Fruit fly (Drosophila melanogaster) whole organism, wandering third instar larva: ENCODE measurements around the gene Wdr62.

Experiments
- Abd-B ChIP-seq: fragments of >200 bp; optimal IDR thresholded peaks from 2 replicates; lab custom pipeline; 2017; ENCODE audit warnings: missing biosample characterization, missing genetic modification characterization
- CG32264 ChIP-seq: fragments of 200-800 bp; sonication (Bioruptor generic); optimal IDR thresholded peaks from 2 replicates; lab custom pipeline; 2016; ENCODE audit warnings: missing biosample characterization, missing genetic modification characterization
- CG9705 ChIP-seq: fragments of 200-800 bp; sonication (Bioruptor generic); optimal IDR thresholded peaks from 2 replicates; lab custom pipeline; 2018; ENCODE audit warnings: missing biosample characterization, mild to moderate bottlenecking, missing genetic modification characterization
- CrebA ChIP-seq: fragments of 200-800 bp; sonication (Bioruptor generic); optimal IDR thresholded peaks from 2 replicates; lab custom pipeline; 2016; ENCODE audit warnings: missing biosample characterization, mild to moderate bottlenecking, missing genetic modification characterization, borderline replicate concordance
- Dfd ChIP-seq: fragments of >200 bp; optimal IDR thresholded peaks from 2 replicates; lab custom pipeline; 2017; ENCODE audit warnings: missing biosample characterization, missing genetic modification characterization
- Dif ChIP-seq: fragments of 200-275, 200-300 bp; sonication (Bioruptor generic); optimal IDR thresholded peaks from 2 replicates; lab custom pipeline; 2018; ENCODE audit warnings: missing biosample characterization, missing genetic modification characterization; ENCODE audit not compliant: partially characterized antibody
- GATAd ChIP-seq: sonication (Bioruptor generic); optimal IDR thresholded peaks from 2 replicates; lab custom pipeline; 2016; ENCODE audit warnings: missing biosample characterization, missing genetic modification characterization
- HLH106 ChIP-seq: fragments of 200-800 bp; optimal IDR thresholded peaks from 3 replicates; lab custom pipeline; 2019; ENCODE audit warnings: missing biosample characterization, mild to moderate bottlenecking, missing genetic modification characterization, moderate library complexity
- Myc ChIP-seq: fragments of >200 bp; optimal IDR thresholded peaks from 2 replicates; lab custom pipeline; 2017
- OdsH ChIP-seq: fragments of 200-800 bp; sonication (Bioruptor generic); optimal IDR thresholded peaks from 2 replicates; lab custom pipeline; 2016; ENCODE audit warnings: missing biosample characterization, mild to moderate bottlenecking, missing genetic modification characterization
- Rel ChIP-seq, 2 experiments: fragments of 200-800 bp; sonication (Bioruptor generic) in 1 of 2; optimal IDR thresholded peaks; 2 replicates in 1 of 2; 3 replicates in 1 of 2; lab custom pipeline; 2016 to 2019; ENCODE audit warnings: mild to moderate bottlenecking in 2 of 2, missing biosample characterization in 2 of 2, missing genetic modification characterization in 2 of 2, moderate library complexity in 1 of 2
- Sp1 ChIP-seq: fragments of 200-800 bp; sonication (Bioruptor generic); optimal IDR thresholded peaks from 3 replicates; lab custom pipeline; 2019; ENCODE audit warnings: missing biosample characterization, mild to moderate bottlenecking, missing genetic modification characterization, moderate library complexity
- Vsx2 ChIP-seq: fragments of 200-300, 225-300 bp; sonication (Bioruptor generic); optimal IDR thresholded peaks from 2 replicates; lab custom pipeline; 2018; ENCODE audit warnings: missing biosample characterization, missing genetic modification characterization; ENCODE audit not compliant: partially characterized antibody
- br ChIP-seq: fragments of 200-800 bp; sonication (Bioruptor generic); optimal IDR thresholded peaks from 2 replicates; lab custom pipeline; 2016; ENCODE audit warnings: missing biosample characterization, missing genetic modification characterization
- brk ChIP-seq: fragments of 200-800 bp; sonication (Bioruptor generic); optimal IDR thresholded peaks from 2 replicates; lab custom pipeline; 2016; ENCODE audit warnings: missing biosample characterization, mild to moderate bottlenecking, missing genetic modification characterization
- dl ChIP-seq, 2 experiments: fragments of 175-275, 200-275 bp in 1 of 2; fragments of 200-275 bp in 1 of 2; sonication (Bioruptor generic); optimal IDR thresholded peaks; lab custom pipeline; 2018; ENCODE audit warnings: mild to moderate bottlenecking in 2 of 2, missing biosample characterization in 2 of 2, missing genetic modification characterization in 2 of 2, moderate library complexity in 2 of 2; ENCODE audit not compliant: partially characterized antibody in 2 of 2, insufficient read depth in 1 of 2
- dmrt93B ChIP-seq: fragments of 200-800 bp; sonication (Bioruptor generic); optimal IDR thresholded peaks from 2 replicates; lab custom pipeline; 2018; ENCODE audit warnings: missing biosample characterization, mild to moderate bottlenecking, missing genetic modification characterization
- dsf ChIP-seq: sonication (Bioruptor generic); optimal IDR thresholded peaks from 2 replicates; lab custom pipeline; 2016; ENCODE audit warnings: missing biosample characterization, missing genetic modification characterization, borderline replicate concordance
- ey ChIP-seq: fragments of 200-800 bp; sonication (Bioruptor generic); optimal IDR thresholded peaks from 2 replicates; lab custom pipeline; 2016; ENCODE audit warnings: missing biosample characterization, missing genetic modification characterization
- foxo ChIP-seq, 2 experiments: fragments of 200-800 bp; sonication (Bioruptor generic); optimal IDR thresholded peaks; 2 replicates in 1 of 2; 3 replicates in 1 of 2; lab custom pipeline; 2016 to 2017; ENCODE audit warnings: missing biosample characterization in 2 of 2, missing genetic modification characterization in 2 of 2
- fru ChIP-seq: fragments of 200-800 bp; sonication (Bioruptor generic); optimal IDR thresholded peaks from 3 replicates; lab custom pipeline; 2016; ENCODE audit warnings: missing biosample characterization, mild to moderate bottlenecking, missing genetic modification characterization
- h ChIP-seq: fragments of 200-800 bp; sonication (Bioruptor generic); optimal IDR thresholded peaks from 3 replicates; lab custom pipeline; 2016; ENCODE audit warnings: missing biosample characterization, mild to moderate bottlenecking, missing genetic modification characterization
- jim ChIP-seq: fragments of 175-275, 200-325 bp; sonication (Bioruptor generic); optimal IDR thresholded peaks from 2 replicates; lab custom pipeline; 2016; ENCODE audit warnings: missing biosample characterization, mild to moderate bottlenecking, missing genetic modification characterization
- lola ChIP-seq: fragments of >200 bp; optimal IDR thresholded peaks from 2 replicates; lab custom pipeline; 2017; ENCODE audit warnings: missing biosample characterization, missing genetic modification characterization
- pan ChIP-seq: fragments of >200 bp; optimal IDR thresholded peaks from 2 replicates; lab custom pipeline; 2017
- psq ChIP-seq: fragments of 200-800 bp; sonication (Bioruptor generic); optimal IDR thresholded peaks from 3 replicates; lab custom pipeline; 2017; ENCODE audit warnings: missing biosample characterization, mild to moderate bottlenecking, missing genetic modification characterization, moderate library complexity
- rgr ChIP-seq: fragments of 200-800 bp; sonication (Bioruptor generic); optimal IDR thresholded peaks from 3 replicates; lab custom pipeline; 2016; ENCODE audit warnings: missing biosample characterization, mild to moderate bottlenecking, missing genetic modification characterization
- sage ChIP-seq: fragments of 200-800 bp; sonication (Bioruptor generic); optimal IDR thresholded peaks from 2 replicates; lab custom pipeline; 2016; ENCODE audit warnings: missing biosample characterization, mild to moderate bottlenecking, missing genetic modification characterization
- sv ChIP-seq: fragments of 200-800 bp; sonication (Bioruptor generic); optimal IDR thresholded peaks from 3 replicates; lab custom pipeline; 2016; ENCODE audit warnings: missing biosample characterization, missing genetic modification characterization
- woc ChIP-seq: sonication (Bioruptor generic); optimal IDR thresholded peaks from 2 replicates; lab custom pipeline; 2016; ENCODE audit warnings: missing biosample characterization, mild to moderate bottlenecking, missing genetic modification characterization

Wdr62 gene

DNA sequence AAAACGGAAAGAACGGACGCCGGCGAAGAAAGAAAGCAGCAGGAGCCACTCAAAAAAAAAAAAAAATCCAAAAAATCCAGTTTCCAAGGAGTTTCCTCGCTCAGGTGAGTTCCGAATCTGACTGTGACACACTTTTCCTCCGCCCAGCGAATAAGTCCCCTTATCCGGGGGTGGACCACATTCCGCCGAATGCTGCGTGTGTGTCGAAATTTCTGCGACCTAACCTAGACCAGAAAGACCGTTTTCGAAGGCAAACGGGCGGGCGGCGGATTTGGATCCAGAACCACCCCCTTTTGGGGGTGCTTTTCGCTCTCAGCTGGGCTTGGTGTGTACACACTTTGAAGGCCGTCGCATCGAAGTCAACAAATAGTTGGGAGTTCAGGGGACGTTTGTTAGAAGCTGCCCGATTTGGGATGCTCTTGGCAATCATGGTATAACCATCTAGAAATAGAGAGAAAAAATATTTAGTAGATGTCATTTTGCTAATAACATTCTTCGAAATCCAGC lies 846 bp downstream of the Wdr62 start:
- TF ChIP-seq CG9705 (GFP tag; lab: Kevin White, UChicago) = no peak
- TF ChIP-seq Rel (GFP tag; optimal IDR thresholded peaks at IDR 0.05; lab: Kevin White, UChicago) = no peak
- no peak for TF ChIP-seq Rel (tag; optimal IDR thresholded peaks at IDR 0.05; lab: Kevin White, UChicago)
- no peak for TF ChIP-seq OdsH (GFP tag; lab: Kevin White, UChicago)
- TF ChIP-seq Abd-B (GFP tag; lab: Kevin White, UChicago) = no peak
- no peak for TF ChIP-seq foxo (GFP tag; optimal IDR thresholded peaks at IDR 0.05; lab: Kevin White, UChicago)
- TF ChIP-seq brk = no peak

DNA sequence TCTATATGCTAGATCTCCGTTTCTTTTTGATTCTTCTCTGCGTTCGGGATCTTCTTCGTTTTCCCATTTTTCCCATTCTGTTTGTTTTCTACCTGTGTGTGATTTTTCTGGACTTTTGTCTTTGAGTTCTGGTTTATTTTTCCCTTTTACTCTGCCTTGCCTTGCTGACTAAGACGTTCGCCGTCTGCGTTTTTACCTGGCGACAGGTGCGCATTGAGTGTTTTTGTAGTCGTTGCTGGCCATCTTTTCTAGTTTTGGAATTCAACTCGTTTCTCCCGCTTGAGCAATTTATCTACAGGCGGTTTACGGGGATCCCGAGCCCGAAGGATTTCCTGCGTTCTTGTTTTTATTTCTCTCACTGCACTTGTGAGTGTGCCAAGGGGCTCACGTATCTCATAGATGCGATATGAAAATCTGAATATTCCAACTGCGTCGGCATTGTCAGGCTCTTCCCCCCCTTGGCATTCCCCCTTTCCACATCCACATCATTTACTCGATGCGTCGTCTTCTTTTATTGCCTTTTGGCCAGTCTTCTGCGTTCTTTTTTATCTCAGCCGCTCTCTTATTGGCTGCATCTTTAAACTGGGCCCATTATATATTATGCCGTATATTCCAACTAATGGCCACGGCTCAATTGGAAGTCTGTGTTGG lies 2.2 kb downstream of the Wdr62 start:
- TF ChIP-seq Abd-B (GFP tag; lab: Kevin White, UChicago) (no peak), CG32264 (GFP tag; lab: Kevin White, UChicago) (no peak), br (GFP tag; lab: Kevin White, UChicago) (no peak), fru (GFP tag; lab: Kevin White, UChicago) (no peak), CrebA (GFP tag; lab: Kevin White, UChicago) (no peak), jim (GFP tag; lab: Kevin White, UChicago) (no peak), Sp1 (GFP tag; lab: Kevin White, UChicago) (no peak), lola (GFP tag; lab: Kevin White, UChicago) (no peak), brk (no peak), dl (GFP tag; optimal IDR thresholded peaks at IDR 0.05; lab: Kevin White, UChicago; ENCODE audit: insufficient read depth in 1 of 2, partially characterized antibody in 2 of 2) (no peak)

DNA sequence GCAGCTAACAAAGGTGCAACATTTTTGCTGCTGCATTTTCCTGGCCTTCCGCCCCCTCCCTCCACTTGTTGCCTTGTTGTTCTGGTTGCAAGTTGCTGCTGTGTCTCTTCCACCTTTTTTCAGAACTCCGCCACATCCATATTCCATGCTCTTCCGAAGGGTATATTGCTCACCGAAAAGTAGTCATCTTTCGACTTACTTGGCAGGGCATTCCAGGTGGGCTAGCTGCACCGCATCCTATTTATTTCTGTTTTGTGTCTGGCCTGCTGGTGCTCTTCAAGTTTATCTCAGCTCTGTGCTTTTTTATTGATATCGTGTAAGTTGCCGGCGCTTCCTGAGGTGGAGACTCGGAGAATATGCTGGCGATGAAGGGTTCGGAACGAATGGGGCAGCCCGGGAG lies 3.3 kb downstream of the Wdr62 start:
- TF ChIP-seq HLH106 (tag; lab: Kevin White, UChicago) (no peak), pan (lab: Kevin White, UChicago) (no peak), ey (GFP tag; lab: Kevin White, UChicago) (peak; percentile 10), woc (GFP tag; lab: Kevin White, UChicago) (peak; percentile 21), sage (no peak), sv (GFP tag; lab: Kevin White, UChicago) (no peak), CG9705 (GFP tag; lab: Kevin White, UChicago) (no peak), Vsx2 (GFP tag; lab: Kevin White, UChicago) (no peak), h (no peak), dsf (GFP tag; lab: Kevin White, UChicago) (no peak), OdsH (GFP tag; lab: Kevin White, UChicago) (peak; percentile 45), br (GFP tag; lab: Kevin White, UChicago) (peak; percentile 39), foxo (GFP tag; optimal IDR thresholded peaks at IDR 0.05; lab: Kevin White, UChicago) (peak in 1 of 2 experiments; percentile 8), Dif (GFP tag; lab: Kevin White, UChicago) (no peak), Myc (lab: Kevin White, UChicago) (no peak), jim (GFP tag; lab: Kevin White, UChicago) (no peak), psq (GFP tag; lab: Kevin White, UChicago) (peak; percentile 68), rgr (GFP tag; lab: Kevin White, UChicago) (no peak), Dfd (no peak), fru (GFP tag; lab: Kevin White, UChicago) (peak; percentile 58), GATAd (no peak)
- TF ChIP-seq, all 38 proteins: peak for 7

DNA sequence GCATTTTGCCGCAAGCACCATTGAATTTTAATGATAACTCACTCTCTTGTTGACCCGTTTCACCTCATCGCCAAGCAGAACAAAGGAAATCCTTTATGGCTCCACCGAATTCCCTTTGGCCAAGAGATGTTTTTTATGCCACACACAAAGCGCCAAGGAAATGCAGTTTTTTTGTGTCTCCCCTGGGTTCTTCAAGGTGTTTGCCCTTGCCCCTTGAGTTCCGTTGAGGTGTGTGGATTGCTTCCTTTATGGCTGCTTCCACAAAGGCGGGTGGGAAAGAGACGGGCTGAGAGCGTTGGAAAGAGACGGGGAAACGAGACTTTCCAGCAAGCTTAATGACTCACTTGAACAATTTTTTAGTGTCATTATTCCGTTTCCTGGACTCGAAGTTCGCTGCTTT lies 16.8 kb downstream of the Wdr62 start:
- TF ChIP-seq dmrt93B (GFP tag; lab: Kevin White, UChicago) (no peak), GATAd (no peak), CG32264 (GFP tag; lab: Kevin White, UChicago) (no peak), psq (GFP tag; lab: Kevin White, UChicago) (no peak), br (GFP tag; lab: Kevin White, UChicago) (no peak), fru (GFP tag; lab: Kevin White, UChicago) (no peak), rgr (GFP tag; lab: Kevin White, UChicago) (no peak)
